Fruit fly (Drosophila melanogaster) whole organism, adult: ENCODE measurements around the gene CG34247.

Source experiments
- CG11617 ChIP-seq: fragments of 200-800 bp; sonication (Bioruptor generic); optimal IDR thresholded peaks from 2 replicates; lab custom pipeline; 2017; ENCODE audit warnings: mild to moderate bottlenecking, missing biosample characterization, missing genetic modification reagents, missing genetic modification characterization
- CG12768 ChIP-seq: fragments of 200-800 bp; sonication (Bioruptor generic); optimal IDR thresholded peaks from 2 replicates; lab custom pipeline; 2017; ENCODE audit warnings: missing biosample characterization, missing genetic modification characterization, mild to moderate bottlenecking, moderate library complexity, missing genetic modification reagents
- CG14711 ChIP-seq: fragments of 200-800 bp; sonication (Bioruptor generic); optimal IDR thresholded peaks from 2 replicates; lab custom pipeline; 2018; ENCODE audit warnings: missing biosample characterization, mild to moderate bottlenecking, missing genetic modification characterization, moderate library complexity
- CG1620 ChIP-seq: fragments of 200-800 bp; sonication (Bioruptor generic); optimal IDR thresholded peaks from 2 replicates; lab custom pipeline; 2016; ENCODE audit warnings: missing biosample characterization, missing genetic modification characterization
- CG33017 ChIP-seq: fragments of 200-800 bp; sonication (Bioruptor generic); optimal IDR thresholded peaks from 2 replicates; lab custom pipeline; 2018; ENCODE audit warnings: missing biosample characterization, mild to moderate bottlenecking, missing genetic modification characterization, moderate library complexity
- CG5204 ChIP-seq: fragments of 200-800 bp; sonication (Bioruptor generic); optimal IDR thresholded peaks from 2 replicates; lab custom pipeline; 2016; ENCODE audit warnings: missing biosample characterization, missing genetic modification characterization
- CG7045 ChIP-seq: fragments of 200-800 bp; sonication (Bioruptor generic); optimal IDR thresholded peaks from 2 replicates; lab custom pipeline; 2017; ENCODE audit warnings: missing biosample characterization, mild to moderate bottlenecking, missing genetic modification characterization
- CG7101 ChIP-seq: fragments of 200-800 bp; sonication (Bioruptor generic); optimal IDR thresholded peaks from 2 replicates; lab custom pipeline; 2018; ENCODE audit warnings: missing biosample characterization, mild to moderate bottlenecking, missing genetic modification characterization, moderate library complexity
- Clk ChIP-seq: fragments of 200-800 bp; sonication (Bioruptor generic); optimal IDR thresholded peaks from 2 replicates; lab custom pipeline; 2017; ENCODE audit warnings: missing biosample characterization, missing genetic modification characterization
- Crg-1 ChIP-seq: fragments of 200-800 bp; sonication (Bioruptor generic); optimal IDR thresholded peaks from 2 replicates; lab custom pipeline; 2016; ENCODE audit warnings: missing biosample characterization, missing genetic modification characterization
- Hr96 ChIP-seq: fragments of 200-800 bp; sonication (Bioruptor generic); optimal IDR thresholded peaks from 2 replicates; lab custom pipeline; 2016; ENCODE audit warnings: missing biosample characterization, missing genetic modification characterization
- Mnt ChIP-seq: fragments of 200-800 bp; sonication (Bioruptor generic); optimal IDR thresholded peaks from 2 replicates; lab custom pipeline; 2016; ENCODE audit warnings: missing biosample characterization, mild to moderate bottlenecking, missing genetic modification characterization
- bab1 ChIP-seq: fragments of 200-800 bp; sonication (Bioruptor generic); optimal IDR thresholded peaks from 3 replicates; lab custom pipeline; 2019; ENCODE audit warnings: missing biosample characterization, mild to moderate bottlenecking, missing genetic modification characterization, moderate library complexity
- cic ChIP-seq: fragments of 200-800 bp; sonication (Bioruptor generic); optimal IDR thresholded peaks from 2 replicates; lab custom pipeline; 2017; ENCODE audit warnings: missing biosample characterization, mild to moderate bottlenecking, missing genetic modification characterization, moderate library complexity
- cnc ChIP-seq, 2 experiments: fragments of >200 bp; optimal IDR thresholded peaks; 2 replicates each; lab custom pipeline; 2017
- kay ChIP-seq: fragments of 200-800 bp; sonication (Bioruptor generic); peaks from one replicate; lab custom pipeline; 2016; ENCODE audit warnings: missing biosample characterization, missing genetic modification characterization, borderline replicate concordance
- ovo ChIP-seq: fragments of 200-800 bp; sonication (Bioruptor generic); optimal IDR thresholded peaks from 2 replicates; lab custom pipeline; 2016; ENCODE audit warnings: missing biosample characterization, missing genetic modification characterization
- pad ChIP-seq: fragments of 200-800 bp; sonication (Bioruptor generic); optimal IDR thresholded peaks from 3 replicates; lab custom pipeline; 2017; ENCODE audit warnings: missing biosample characterization, missing genetic modification characterization, mild to moderate bottlenecking, moderate library complexity, missing genetic modification reagents
- tj ChIP-seq: fragments of 200-800 bp; sonication (Bioruptor generic); optimal IDR thresholded peaks from 3 replicates; lab custom pipeline; 2017; ENCODE audit warnings: missing biosample characterization, mild to moderate bottlenecking, missing genetic modification characterization, moderate library complexity
- toe ChIP-seq: fragments of 200-800 bp; sonication (Bioruptor generic); optimal IDR thresholded peaks from 2 replicates; lab custom pipeline; 2016; ENCODE audit warnings: missing biosample characterization, missing genetic modification characterization

Gene CG34247

DNA sequence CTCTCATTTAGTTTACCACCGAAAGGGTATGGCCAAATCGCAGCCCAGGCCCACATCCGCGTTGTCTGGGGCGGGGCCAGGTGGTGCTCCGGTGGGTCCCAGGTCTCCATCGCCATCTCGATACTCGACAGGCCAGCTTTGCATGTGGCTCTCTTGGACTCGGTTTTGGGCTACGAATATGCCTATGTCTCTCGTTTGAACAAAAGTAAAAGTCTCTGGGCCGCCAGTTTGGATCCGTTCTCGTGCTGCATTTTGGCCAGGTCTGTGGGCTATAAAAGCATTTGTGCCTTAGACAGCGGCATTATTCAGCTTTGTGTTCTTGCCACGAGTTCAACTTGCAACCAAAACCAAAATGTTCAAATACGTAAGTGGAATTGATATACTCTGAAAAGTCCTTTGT, 15.7 kb upstream of the CG34247 start, which contains the start of gene CG13065:
Gene CG13065 (plus strand): TSS at position 301 of the 400 bp plus-strand sequence.
- TF ChIP-seq pad (GFP tag; lab: Kevin White, UChicago) (no peak), cic (GFP tag; lab: Kevin White, UChicago) (no peak), CG7045 (GFP tag; lab: Kevin White, UChicago) (no peak), toe (GFP tag; lab: Kevin White, UChicago) (no peak), ovo (GFP tag; lab: Kevin White, UChicago) (no peak)

DNA sequence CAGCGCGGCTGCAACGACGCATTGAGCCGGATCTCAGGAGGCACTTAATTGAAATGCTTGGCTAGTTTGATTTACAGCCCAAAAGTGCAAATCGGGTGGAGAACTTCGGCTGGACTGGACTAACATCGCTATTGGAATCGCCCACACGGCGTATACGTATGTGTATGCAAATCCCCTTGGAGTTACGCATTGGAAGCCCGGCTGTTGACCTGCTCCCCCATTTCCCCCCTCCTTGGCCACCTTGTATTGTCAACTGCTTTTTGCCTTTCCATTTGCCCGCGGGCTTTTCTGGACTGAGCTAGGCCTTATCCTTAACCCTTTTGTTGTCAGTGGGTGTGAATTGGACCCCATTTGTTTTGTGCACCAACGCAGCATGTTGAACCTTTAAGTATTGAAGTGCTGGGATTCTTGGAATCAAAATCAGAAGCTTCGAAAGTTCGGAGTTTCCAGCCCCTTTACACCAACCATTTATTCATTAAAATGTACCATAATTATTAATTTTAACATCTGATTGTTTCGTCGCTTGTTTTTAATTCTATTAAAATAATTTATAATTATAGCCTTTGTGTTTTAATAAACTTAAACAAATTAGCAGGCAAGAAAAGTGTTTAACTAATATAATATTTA, 14.1 kb upstream of the CG34247 start:
- TF ChIP-seq CG7101 (tag; lab: Kevin White, UChicago) (no peak), bab1 (GFP tag; lab: Kevin White, UChicago) (no peak), tj (GFP tag; lab: Kevin White, UChicago) (no peak), cic (GFP tag; lab: Kevin White, UChicago) (no peak), cnc (optimal IDR thresholded peaks at IDR 0.05; lab: Kevin White, UChicago) (no peak), CG11617 (no peak)

DNA sequence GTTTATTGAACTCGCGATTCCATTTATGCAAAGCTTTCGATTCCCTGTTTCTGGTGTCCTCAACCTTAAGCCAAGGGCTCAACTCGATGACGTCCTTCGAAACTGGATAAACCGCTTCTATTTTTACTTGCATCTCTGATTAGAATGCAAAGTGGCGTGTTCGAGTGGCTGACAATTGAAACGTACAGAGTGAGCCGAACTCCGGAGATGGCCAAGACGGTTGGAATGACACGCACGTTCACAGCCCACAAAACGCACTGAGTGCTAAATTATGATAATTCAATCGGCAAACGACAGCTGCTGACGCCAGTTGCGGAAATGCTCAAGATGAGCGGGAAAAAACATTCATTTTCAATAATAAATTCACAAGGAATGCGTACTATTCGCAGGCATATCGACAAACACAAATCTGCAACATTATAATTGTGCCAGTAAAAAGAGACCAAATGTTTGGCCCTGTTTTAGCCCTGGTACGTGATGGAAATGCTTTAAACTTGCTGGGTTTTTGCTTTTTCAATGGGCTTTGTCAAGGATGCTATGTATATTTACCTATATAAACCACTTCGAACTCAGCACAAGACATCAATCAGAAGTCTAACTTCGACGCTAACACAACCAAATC, 11.0 kb upstream of the CG34247 start, which contains the start of gene CG13066:
Gene CG13066 (plus strand): TSS at position 572 of the 622 bp plus-strand sequence.
- TF ChIP-seq CG7045 (GFP tag; lab: Kevin White, UChicago), result no peak
- TF ChIP-seq tj (GFP tag; lab: Kevin White, UChicago), result no peak
- no peak for TF ChIP-seq toe (GFP tag; lab: Kevin White, UChicago)
- no peak for TF ChIP-seq cnc (optimal IDR thresholded peaks at IDR 0.05; lab: Kevin White, UChicago)
- TF ChIP-seq CG12768, result no peak
- TF ChIP-seq CG1620 (GFP tag; lab: Kevin White, UChicago), result no peak
- no peak for TF ChIP-seq pad (GFP tag; lab: Kevin White, UChicago)
- no peak for TF ChIP-seq CG14711
- no peak for TF ChIP-seq ovo (GFP tag; lab: Kevin White, UChicago)
- no peak for TF ChIP-seq Crg-1 (GFP tag; lab: Kevin White, UChicago)
- no peak for TF ChIP-seq cic (GFP tag; lab: Kevin White, UChicago)
- no peak for TF ChIP-seq kay (GFP tag; lab: Kevin White, UChicago)
- TF ChIP-seq Hr96 (GFP tag; lab: Kevin White, UChicago), result no peak
- no peak for TF ChIP-seq Mnt (GFP tag; lab: Kevin White, UChicago)
- TF ChIP-seq CG33017 (tag; lab: Kevin White, UChicago), result no peak
- no peak for TF ChIP-seq CG11617
- no peak for TF ChIP-seq bab1 (GFP tag; lab: Kevin White, UChicago)

DNA sequence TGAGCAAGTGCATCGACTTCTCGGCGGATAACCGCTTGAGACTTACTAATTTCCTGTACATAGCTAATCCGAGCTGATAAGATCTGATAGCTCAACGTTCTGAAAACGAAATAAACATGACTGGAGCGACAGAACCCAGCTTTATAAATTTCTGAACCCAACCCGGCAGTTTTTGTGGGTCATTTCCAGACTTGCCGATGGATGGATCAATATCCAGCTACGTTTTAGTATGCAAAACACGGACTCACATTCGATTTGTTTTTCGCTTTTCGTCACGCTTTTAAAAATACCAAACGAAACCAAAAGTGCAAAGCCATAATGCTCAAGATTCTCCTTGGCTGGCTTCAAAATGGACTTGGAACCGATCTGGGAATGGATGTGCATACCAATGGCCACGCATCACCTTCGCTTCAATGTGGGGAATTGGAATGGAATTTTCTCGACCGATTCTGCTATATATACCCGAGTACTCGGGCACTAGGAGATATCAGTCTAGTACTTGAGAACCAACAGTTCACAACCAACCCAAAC, 9.5 kb upstream of the CG34247 start, which contains the start of the genes CG34248 and CG13067:
Gene CG34248 (minus strand): TSS at position 101 of the 531 bp plus-strand sequence.
Gene CG13067 (plus strand): TSS at position 481 of the 531 bp plus-strand sequence.
- TF ChIP-seq CG7045 (GFP tag; lab: Kevin White, UChicago), result no peak
- no peak for TF ChIP-seq Clk (GFP tag; lab: Kevin White, UChicago)
- TF ChIP-seq cnc (optimal IDR thresholded peaks at IDR 0.05; lab: Kevin White, UChicago), result no peak
- TF ChIP-seq CG33017 (tag; lab: Kevin White, UChicago), result no peak
- no peak for TF ChIP-seq CG7101 (tag; lab: Kevin White, UChicago)
- TF ChIP-seq Crg-1 (GFP tag; lab: Kevin White, UChicago), result no peak
- TF ChIP-seq CG11617, result no peak
- no peak for TF ChIP-seq CG5204
- no peak for TF ChIP-seq tj (GFP tag; lab: Kevin White, UChicago)
- TF ChIP-seq bab1 (GFP tag; lab: Kevin White, UChicago), result no peak
- no peak for TF ChIP-seq kay (GFP tag; lab: Kevin White, UChicago)
- no peak for TF ChIP-seq pad (GFP tag; lab: Kevin White, UChicago)
- TF ChIP-seq Hr96 (GFP tag; lab: Kevin White, UChicago), result no peak
- no peak for TF ChIP-seq CG1620 (GFP tag; lab: Kevin White, UChicago)
- TF ChIP-seq toe (GFP tag; lab: Kevin White, UChicago), result no peak
- TF ChIP-seq ovo (GFP tag; lab: Kevin White, UChicago), result no peak
- TF ChIP-seq CG12768, result no peak
- no peak for TF ChIP-seq Mnt (GFP tag; lab: Kevin White, UChicago)
- TF ChIP-seq CG14711, result no peak

DNA sequence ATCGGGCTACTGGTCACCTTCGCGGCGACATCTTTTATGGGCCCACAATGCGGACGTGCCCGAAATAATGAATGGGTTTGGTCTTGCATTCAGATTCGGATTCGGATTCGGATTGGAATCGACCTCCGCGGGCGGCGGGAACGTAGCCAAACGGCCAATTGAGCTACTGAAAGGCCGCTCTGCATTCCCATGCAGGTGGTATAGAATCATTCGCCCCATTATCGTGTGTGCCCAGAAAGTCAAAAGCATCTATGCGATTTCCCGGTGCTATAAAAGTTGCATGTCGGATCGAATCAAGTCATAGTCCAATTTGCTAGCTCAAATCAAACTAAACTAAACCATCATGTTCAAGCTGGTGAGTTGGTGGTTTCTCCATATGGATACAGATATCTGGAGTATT, 7.7 kb upstream of the CG34247 start, which contains the start of gene CG13068:
Gene CG13068 (plus strand): TSS at position 301 of the 400 bp plus-strand sequence.
- TF ChIP-seq CG1620 (GFP tag; lab: Kevin White, UChicago), result no peak
- no peak for TF ChIP-seq CG12768
- no peak for TF ChIP-seq bab1 (GFP tag; lab: Kevin White, UChicago)

DNA sequence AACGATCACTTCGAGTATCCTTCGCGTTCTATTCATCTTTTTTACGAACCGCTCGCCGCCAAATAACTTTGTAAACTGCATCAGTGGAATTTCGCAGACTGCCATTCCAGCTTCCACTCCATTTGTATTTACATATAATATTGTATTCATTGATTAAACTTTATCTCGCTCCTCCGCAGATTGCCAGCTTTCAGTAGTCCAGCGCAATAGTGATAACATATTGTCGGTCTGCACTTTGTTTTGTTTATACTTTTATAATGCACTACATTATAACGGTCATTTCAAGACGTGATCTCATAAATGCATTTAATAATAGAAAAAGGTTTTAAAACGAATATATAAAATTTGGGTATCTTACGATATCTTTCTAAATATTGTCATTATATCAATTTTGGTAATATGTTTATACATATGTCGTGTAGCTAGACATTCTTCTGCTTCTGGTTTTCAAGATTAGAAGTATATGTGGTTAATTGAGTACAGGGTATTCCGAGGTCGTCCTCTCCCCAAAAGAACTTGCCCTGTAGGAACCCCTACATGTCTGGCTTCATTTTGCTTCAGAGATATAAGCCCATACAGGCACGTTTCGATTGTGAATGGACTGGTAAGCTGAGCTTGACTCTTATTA, 6.8 kb upstream of the CG34247 start, which contains the start of gene CG4950:
Gene CG4950 (minus strand): TSS at position 51 of the 628 bp plus-strand sequence.
- TF ChIP-seq bab1 (GFP tag; lab: Kevin White, UChicago) (no peak), CG5204 (no peak), toe (GFP tag; lab: Kevin White, UChicago) (no peak), CG33017 (tag; lab: Kevin White, UChicago) (no peak), CG1620 (GFP tag; lab: Kevin White, UChicago) (no peak)
